Fruit fly (Drosophila melanogaster) whole organism, embryonic: ENCODE data around the gene CG13297.

ENCODE experiments used
- ATbp ChIP-seq: fragments of 200-800 bp; sonication (Bioruptor generic); optimal IDR thresholded peaks from 2 replicates; lab custom pipeline; 2017; ENCODE audit warnings: missing biosample characterization, mild to moderate bottlenecking, missing genetic modification characterization, missing genetic modification reagents
- Abd-B ChIP-seq: fragments of 200-800 bp; sonication (Bioruptor generic); optimal IDR thresholded peaks from 2 replicates; lab custom pipeline; 2018; ENCODE audit warnings: missing biosample characterization, mild to moderate bottlenecking, missing genetic modification characterization, moderate library complexity
- Antp ChIP-seq: fragments of 200-800 bp; sonication (Bioruptor generic); optimal IDR thresholded peaks from 3 replicates; lab custom pipeline; 2016; ENCODE audit warnings: missing biosample characterization, missing genetic modification characterization
- Atf3 ChIP-seq: fragments of 200-800 bp; sonication (Bioruptor generic); optimal IDR thresholded peaks from 3 replicates; lab custom pipeline; 2016; ENCODE audit warnings: missing biosample characterization, missing genetic modification characterization
- Awh ChIP-seq: fragments of 200-800 bp; sonication (Bioruptor generic); IDR thresholded peaks from 2 replicates; pipeline ENCODE4, ENCODE4 v1.3.6; 2022; ENCODE audit warnings: missing biosample characterization, missing genetic modification characterization
- BEAF-32 ChIP-seq: fragments of 200-800 bp; sonication (Bioruptor generic); optimal IDR thresholded peaks from 3 replicates; lab custom pipeline; 2017; ENCODE audit warnings: missing biosample characterization, missing genetic modification characterization, mild to moderate bottlenecking, moderate library complexity, missing genetic modification reagents
- Bteb2 ChIP-seq: fragments of 200-800 bp; sonication (Bioruptor generic); optimal IDR thresholded peaks from 2 replicates; lab custom pipeline; 2016; ENCODE audit warnings: missing biosample characterization, missing genetic modification characterization
- CG10366 ChIP-seq: fragments of 200-800 bp; sonication (Bioruptor generic); IDR thresholded peaks from 2 replicates; pipeline ENCODE4 v1.3.6; 2022; ENCODE audit warnings: missing biosample characterization, missing genetic modification characterization
- CG12155 ChIP-seq: fragments of 200-800 bp; sonication (Bioruptor generic); optimal IDR thresholded peaks from 3 replicates; lab custom pipeline; 2016; ENCODE audit warnings: missing biosample characterization, missing genetic modification characterization
- CG12769 ChIP-seq: fragments of 200-800 bp; sonication (Bioruptor generic); optimal IDR thresholded peaks from 2 replicates; lab custom pipeline; 2019; ENCODE audit warnings: missing biosample characterization, mild to moderate bottlenecking, missing genetic modification characterization, moderate library complexity
- CG1647 ChIP-seq: fragments of 200-800 bp; sonication (Bioruptor generic); optimal IDR thresholded peaks from 3 replicates; lab custom pipeline; 2016; ENCODE audit warnings: missing biosample characterization, missing genetic modification characterization
- CG17359 ChIP-seq: fragments of 200-800 bp; sonication (Bioruptor generic); optimal IDR thresholded peaks from 3 replicates; lab custom pipeline; 2018; ENCODE audit warnings: missing biosample characterization, mild to moderate bottlenecking, missing genetic modification characterization, moderate library complexity
- CG18764 ChIP-seq: fragments of 200-800 bp; sonication (Bioruptor generic); optimal IDR thresholded peaks from 3 replicates; lab custom pipeline; 2016; ENCODE audit warnings: missing biosample characterization, missing genetic modification characterization
- CG2120 ChIP-seq: fragments of 200-800 bp; sonication (Bioruptor generic); optimal IDR thresholded peaks from 3 replicates; lab custom pipeline; 2016; ENCODE audit warnings: missing biosample characterization, missing genetic modification characterization
- CG2889 ChIP-seq: fragments of 200-800 bp; sonication (Bioruptor generic); IDR thresholded peaks from 3 replicates; pipeline ENCODE4 v1.3.6; 2022; ENCODE audit warnings: missing biosample characterization, missing genetic modification characterization
- CG42726 ChIP-seq: fragments of 200-800 bp; sonication (Bioruptor generic); IDR thresholded peaks from 2 replicates; pipeline ENCODE4 v1.3.6; 2022; ENCODE audit warnings: missing biosample characterization, missing genetic modification characterization; ENCODE audit not compliant: partially characterized antibody
- CG6272 ChIP-seq: fragments of 200-800 bp; sonication (Bioruptor generic); IDR thresholded peaks from 2 replicates; pipeline ENCODE4 v1.3.6; 2022; ENCODE audit warnings: missing biosample characterization, missing genetic modification characterization
- CG8281 ChIP-seq: fragments of 200-800 bp; sonication (Bioruptor generic); optimal IDR thresholded peaks from 2 replicates; lab custom pipeline; 2018; ENCODE audit warnings: missing biosample characterization, mild to moderate bottlenecking, missing genetic modification characterization, moderate library complexity
- CG8765 ChIP-seq: fragments of 200-800 bp; sonication (Bioruptor generic); IDR thresholded peaks from 2 replicates; pipeline ENCODE4 v1.3.6; 2022; ENCODE audit warnings: missing biosample characterization, missing genetic modification characterization
- CkIIα-i1 ChIP-seq: fragments of 200-800 bp; sonication (Bioruptor generic); IDR thresholded peaks from 2 replicates; pipeline ENCODE4 v1.3.6; 2022; ENCODE audit warnings: missing biosample characterization, missing genetic modification characterization
- Dfd ChIP-seq, 2 experiments: fragments of >200 bp; optimal IDR thresholded peaks; 2 replicates each; lab custom pipeline; 2017; ENCODE audit warnings: missing biosample characterization in 2 of 2, missing genetic modification characterization in 2 of 2
- Lim3 ChIP-seq: fragments of 200-800 bp; sonication (Bioruptor generic); IDR thresholded peaks from 2 replicates; pipeline ENCODE4 v1.3.6; 2022; ENCODE audit warnings: missing biosample characterization, missing genetic modification characterization
- NfI ChIP-seq: fragments of 200-800 bp; sonication (Bioruptor generic); optimal IDR thresholded peaks from 3 replicates; lab custom pipeline; 2018; ENCODE audit warnings: missing biosample characterization, mild to moderate bottlenecking, missing genetic modification characterization, moderate library complexity
- Oli ChIP-seq: fragments of 200-800 bp; sonication (Bioruptor generic); optimal IDR thresholded peaks from 2 replicates; lab custom pipeline; 2018; ENCODE audit warnings: missing biosample characterization, mild to moderate bottlenecking, missing genetic modification characterization, moderate library complexity
- Pdp1 ChIP-seq, 2 experiments: fragments of 200-800 bp; sonication (Bioruptor generic); optimal IDR thresholded peaks; 3 replicates each; lab custom pipeline; 2016; ENCODE audit warnings: missing biosample characterization in 2 of 2, missing genetic modification characterization in 2 of 2, mild to moderate bottlenecking in 1 of 2, moderate library complexity in 1 of 2
- Usf ChIP-seq: fragments of 200-800 bp; sonication (Bioruptor generic); optimal IDR thresholded peaks from 2 replicates; lab custom pipeline; 2017; ENCODE audit warnings: missing genotype, missing biosample characterization, missing genetic modification characterization
- Xrp1 ChIP-seq: fragments of 200-800 bp; sonication (Bioruptor generic); IDR thresholded peaks from 2 replicates; pipeline ENCODE4 v1.3.6; 2022; ENCODE audit warnings: missing biosample characterization, missing genetic modification characterization
- aop ChIP-seq: fragments of 200-800 bp; sonication (Bioruptor generic); IDR thresholded peaks from 2 replicates; pipeline ENCODE4 v1.3.6; 2022; ENCODE audit warnings: missing biosample characterization, missing genetic modification characterization
- caup ChIP-seq: fragments of 200-800 bp; sonication (Bioruptor generic); optimal IDR thresholded peaks from 3 replicates; lab custom pipeline; 2017; ENCODE audit warnings: missing biosample characterization, mild to moderate bottlenecking, missing genetic modification characterization, moderate library complexity; ENCODE audit not compliant: severe bottlenecking
- ci ChIP-seq: fragments of 200-800 bp; sonication (Bioruptor generic); IDR thresholded peaks from 3 replicates; pipeline ENCODE4 v1.3.6; 2022; ENCODE audit warnings: missing biosample characterization, missing genetic modification characterization
- da ChIP-seq: fragments of 200-800 bp; sonication (Bioruptor generic); optimal IDR thresholded peaks from 2 replicates; lab custom pipeline; 2016; ENCODE audit warnings: missing biosample characterization, missing genetic modification characterization
- dmrt11E ChIP-seq: fragments of 200-800 bp; sonication (Bioruptor generic); optimal IDR thresholded peaks from 3 replicates; lab custom pipeline; 2018; ENCODE audit warnings: missing biosample characterization, mild to moderate bottlenecking, missing genetic modification characterization, moderate library complexity
- ems ChIP-seq: fragments of 200-800 bp; sonication (Bioruptor generic); optimal IDR thresholded peaks from 3 replicates; lab custom pipeline; 2016; ENCODE audit warnings: missing biosample characterization, missing genetic modification characterization
- esg ChIP-seq: fragments of 200-800 bp; sonication (Bioruptor generic); conservative IDR thresholded peaks from 2 replicates; pipeline ENCODE4 v1.3.6; 2022; ENCODE audit warnings: missing biosample characterization, missing genetic modification characterization
- fd102C ChIP-seq: fragments of 200-800 bp; sonication (Bioruptor generic); optimal IDR thresholded peaks from 2 replicates; lab custom pipeline; 2018; ENCODE audit warnings: missing biosample characterization, mild to moderate bottlenecking, missing genetic modification characterization, moderate library complexity
- fd3F ChIP-seq: fragments of 200-800 bp; sonication (Bioruptor generic); optimal IDR thresholded peaks from 2 replicates; lab custom pipeline; 2018; ENCODE audit warnings: missing biosample characterization, mild to moderate bottlenecking, missing genetic modification characterization, moderate library complexity
- gcm2 ChIP-seq: fragments of 200-800 bp; sonication (Bioruptor generic); optimal IDR thresholded peaks from 2 replicates; lab custom pipeline; 2016; ENCODE audit warnings: missing biosample characterization, missing genetic modification characterization
- gem ChIP-seq: fragments of 200-800 bp; sonication (Bioruptor generic); optimal IDR thresholded peaks from 2 replicates; lab custom pipeline; 2019; ENCODE audit warnings: missing biosample characterization, mild to moderate bottlenecking, missing genetic modification characterization, moderate library complexity
- jigr1 ChIP-seq: fragments of 200-800 bp; sonication (Bioruptor generic); IDR thresholded peaks from 3 replicates; pipeline ENCODE4 v1.3.6; 2022; ENCODE audit warnings: missing biosample characterization, missing genetic modification characterization
- jing ChIP-seq: fragments of 200-800 bp; sonication (Bioruptor generic); optimal IDR thresholded peaks from 2 replicates; lab custom pipeline; 2018; ENCODE audit warnings: missing biosample characterization, mild to moderate bottlenecking, missing genetic modification characterization
- ken ChIP-seq: fragments of 200-800 bp; sonication (Bioruptor generic); IDR thresholded peaks from 3 replicates; pipeline ENCODE4 v1.3.6; 2022; ENCODE audit warnings: missing biosample characterization, missing genetic modification characterization
- luna ChIP-seq: fragments of 200-800 bp; sonication (Bioruptor generic); optimal IDR thresholded peaks from 2 replicates; lab custom pipeline; 2016; ENCODE audit warnings: missing biosample characterization, missing genetic modification characterization
- onecut ChIP-seq: fragments of 200-800 bp; sonication (Bioruptor generic); IDR thresholded peaks from 2 replicates; pipeline ENCODE4 v1.3.6; 2022; ENCODE audit warnings: missing biosample characterization, missing genetic modification characterization
- pho ChIP-seq: fragments of 200-800 bp; sonication (Bioruptor generic); optimal IDR thresholded peaks from 2 replicates; lab custom pipeline; 2016; ENCODE audit warnings: missing biosample characterization, missing genetic modification characterization
- sisA ChIP-seq: fragments of 200-800 bp; sonication (Bioruptor generic); IDR thresholded peaks from 2 replicates; pipeline ENCODE4 v1.3.6; 2022; ENCODE audit warnings: missing biosample characterization, missing genetic modification characterization
- tll ChIP-seq, 2 experiments: fragments of 200-800 bp in 1 of 2; fragments of >200 bp in 1 of 2; sonication (Bioruptor generic) in 1 of 2; optimal IDR thresholded peaks; 2 replicates each; lab custom pipeline; 2017 to 2019; ENCODE audit warnings: missing biosample characterization in 2 of 2, missing genetic modification characterization in 2 of 2, mild to moderate bottlenecking in 1 of 2, moderate library complexity in 1 of 2
- toy ChIP-seq: fragments of 200-800 bp; sonication (Bioruptor generic); IDR thresholded peaks from 2 replicates; pipeline ENCODE4 v1.3.6; 2022; ENCODE audit warnings: missing biosample characterization, missing genetic modification characterization
- ttk ChIP-seq: fragments of 200-800 bp; sonication (Bioruptor generic); IDR thresholded peaks from 2 replicates; pipeline ENCODE4 v2.1.2; 2022; ENCODE audit warnings: missing biosample characterization, missing genetic modification characterization
- zen2 ChIP-seq: fragments of 200-800 bp; sonication (Bioruptor generic); IDR thresholded peaks from 3 replicates; pipeline ENCODE4 v1.3.6; 2022; ENCODE audit warnings: missing biosample characterization, missing genetic modification characterization; ENCODE audit not compliant: partially characterized antibody

The CG13297 gene

dm6 chr3L:6124616-6125408 lies 32.4 kb downstream of the CG13297 start (continued):
- TF ChIP-seq Awh (GFP tag; lab: Robert Waterston, UW) (peak; percentile 90), Dfd (GFP tag; optimal IDR thresholded peaks at IDR 0.05; lab: Kevin White, UChicago) (peak in 1 of 2 experiments; percentile 83), tll (GFP tag; optimal IDR thresholded peaks at IDR 0.05; lab: Kevin White, UChicago) (peak in 1 of 2 experiments; percentile 81), jing (GFP tag; lab: Kevin White, UChicago) (peak; percentile 41), fd3F (GFP tag; lab: Kevin White, UChicago) (no peak), CG42726 (peak; percentile 42; the same call in 1 of the 2 replicates), CG6272 (peak; percentile 55), Atf3 (GFP tag; lab: Kevin White, UChicago) (no peak), aop (GFP tag; lab: Robert Waterston, UW) (no peak), Xrp1 (GFP tag; lab: Robert Waterston, UW) (peak; percentile 41), sisA (GFP tag; lab: Robert Waterston, UW) (no peak), gcm2 (GFP tag; lab: Kevin White, UChicago) (no peak), CG12769 (tag; lab: Kevin White, UChicago) (peak; percentile 88), fd102C (GFP tag; lab: Kevin White, UChicago) (peak; percentile 82), Pdp1 (GFP tag; optimal IDR thresholded peaks at IDR 0.05; lab: Kevin White, UChicago) (peak in 1 of 2 experiments; percentile 34), ems (GFP tag; lab: Kevin White, UChicago) (peak; percentile 65), luna (peak; percentile 81), CG18764 (peak; percentile 67), CG17359 (tag; lab: Kevin White, UChicago) (peak; percentile 77), CG8765 (GFP tag; lab: Robert Waterston, UW) (no peak), esg (GFP tag; lab: Robert Waterston, UW) (peak; percentile 25), pho (GFP tag; lab: Kevin White, UChicago) (peak; percentile 23), CG12155 (GFP tag; lab: Kevin White, UChicago) (peak; percentile 59), zen2 (GFP tag; lab: Robert Waterston, UW) (no peak), da (GFP tag; lab: Kevin White, UChicago) (peak; percentile 43), NfI (GFP tag; lab: Kevin White, UChicago) (peak; percentile 90), Abd-B (GFP tag; lab: Kevin White, UChicago) (peak; percentile 5), Bteb2 (no peak), CkIIα-i1 (GFP tag; lab: Robert Waterston, UW) (no peak; the same call in 1 of the 2 replicates), toy (GFP tag; lab: Robert Waterston, UW) (peak; percentile 69; the same call in 1 of the 2 replicates), ci (GFP tag; lab: Robert Waterston, UW) (peak; percentile 98), ken (GFP tag; lab: Robert Waterston, UW) (peak; percentile 82), dmrt11E (tag; lab: Kevin White, UChicago) (peak; percentile 49), CG10366 (GFP tag; lab: Robert Waterston, UW) (peak; percentile 72), ttk (GFP tag; lab: Robert Waterston, UW) (peak; percentile 71; the same call in 1 of the 2 replicates), CG2120 (no peak), gem (tag; lab: Kevin White, UChicago) (peak; percentile 42), CG8281 (peak; percentile 40), jigr1 (GFP tag; lab: Robert Waterston, UW) (no peak), Lim3 (GFP tag; lab: Robert Waterston, UW) (no peak), Usf (GFP tag; lab: Kevin White, UChicago) (peak; percentile 6), ATbp (GFP tag; lab: Kevin White, UChicago) (peak; percentile 81), BEAF-32 (GFP tag; lab: Kevin White, UChicago) (peak; percentile 28), CG1647 (GFP tag; lab: Kevin White, UChicago) (peak; percentile 45), Oli (tag; lab: Kevin White, UChicago) (peak; percentile 40), CG2889 (GFP tag; lab: Robert Waterston, UW) (no peak), Antp (peak; percentile 50), onecut (GFP tag; lab: Robert Waterston, UW) (peak; percentile 86), caup (peak; percentile 94)
